Worm (Caenorhabditis elegans) whole organism, late embryonic: Measurements from ENCODE around the gene frpr-19.

ENCODE experiments used
- F13H6.1 ChIP-seq: sonication (generic microtip); optimal IDR thresholded peaks from 2 replicates; lab custom pipeline; 2016; ENCODE audit warnings: missing genetic modification characterization, missing compliant biosample characterization
- ama-1 ChIP-seq: fragments of 150-350 bp; optimal IDR thresholded peaks from 2 replicates; lab custom pipeline; 2014
- ceh-30 ChIP-seq: fragments of 150-350 bp; optimal IDR thresholded peaks from 2 replicates; lab custom pipeline; 2014; ENCODE audit warnings: missing biosample characterization, missing genetic modification characterization
- ets-4 ChIP-seq: sonication (generic microtip); optimal IDR thresholded peaks from 2 replicates; lab custom pipeline; 2016; ENCODE audit warnings: missing genetic modification characterization, missing compliant biosample characterization
- eyg-1 ChIP-seq: sonication (generic microtip); optimal IDR thresholded peaks from 2 replicates; lab custom pipeline; 2016; ENCODE audit warnings: missing genotype, missing genetic modification characterization, missing compliant biosample characterization
- fkh-10 ChIP-seq: fragments of 150-350 bp; optimal IDR thresholded peaks from 2 replicates; lab custom pipeline; 2014; ENCODE audit warnings: missing biosample characterization, missing genetic modification reagents, missing genetic modification characterization
- nfya-1 ChIP-seq: sonication (generic microtip); optimal IDR thresholded peaks from 2 replicates; lab custom pipeline; 2017; ENCODE audit warnings: missing genetic modification characterization, mild to moderate bottlenecking, missing compliant biosample characterization, antibody characterized with exemption, moderate library complexity
- nhr-11 ChIP-seq: fragments of 150-350 bp; optimal IDR thresholded peaks from 2 replicates; lab custom pipeline; 2014; ENCODE audit warnings: missing biosample characterization, missing genetic modification characterization
- pha-4 ChIP-seq: fragments of 150-350 bp; optimal IDR thresholded peaks from 2 replicates; lab custom pipeline; 2018; ENCODE audit warnings: missing biosample characterization, missing genetic modification reagents, missing genetic modification characterization
- pqm-1 ChIP-seq: sonication (generic microtip); optimal IDR thresholded peaks from 2 replicates; lab custom pipeline; 2016; ENCODE audit warnings: missing genetic modification characterization, missing compliant biosample characterization
- rnt-1 ChIP-seq: sonication (generic microtip); optimal IDR thresholded peaks from 2 replicates; lab custom pipeline; 2016; ENCODE audit warnings: missing genetic modification characterization, missing compliant biosample characterization
- sdc-2 ChIP-seq: sonication (generic microtip); optimal IDR thresholded peaks from 2 replicates; lab custom pipeline; 2016; ENCODE audit warnings: missing genotype, missing genetic modification characterization, missing compliant biosample characterization
- ztf-16 ChIP-seq: sonication (generic microtip); optimal IDR thresholded peaks from 2 replicates; lab custom pipeline; 2017; ENCODE audit warnings: missing genetic modification characterization, missing compliant biosample characterization

DNA sequence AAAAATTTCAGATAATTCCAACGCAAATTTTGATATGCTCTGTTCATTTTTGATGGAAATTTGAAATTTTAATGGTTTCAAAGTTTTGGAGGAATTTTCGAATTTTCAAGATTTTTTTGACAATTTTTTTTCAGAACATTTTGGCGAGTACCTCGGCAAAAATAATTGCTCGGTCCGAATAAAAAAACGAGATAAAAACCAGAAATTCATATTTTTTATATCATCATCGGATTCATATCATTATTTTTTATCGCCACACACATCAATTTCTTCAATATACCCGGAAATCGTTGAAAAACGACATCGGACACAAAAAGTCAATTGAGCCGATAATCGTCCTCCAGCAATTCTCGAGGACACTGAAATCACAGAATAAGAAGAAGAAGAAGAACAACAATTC, 10.3 kb upstream of the frpr-19 start:
- TF ChIP-seq ceh-30, result no peak
- TF ChIP-seq pqm-1 (tag; lab: Kevin White, UChicago), result no peak
- no peak for TF ChIP-seq ama-1
- TF ChIP-seq ztf-16 (tag; lab: Kevin White, UChicago), result no peak
- no peak for TF ChIP-seq nfya-1 (tag; lab: Kevin White, UChicago)
- TF ChIP-seq F13H6.1 (tag; lab: Kevin White, UChicago), result no peak
- no peak for TF ChIP-seq nhr-11 (tag; lab: Kevin White, UChicago)
- TF ChIP-seq fkh-10, result no peak
- no peak for TF ChIP-seq ets-4 (tag; lab: Kevin White, UChicago)
- no peak for TF ChIP-seq pha-4 (tag; lab: Kevin White, UChicago)
- TF ChIP-seq eyg-1 (tag; lab: Kevin White, UChicago), result no peak
- no peak for TF ChIP-seq rnt-1 (tag; lab: Kevin White, UChicago)
- no peak for TF ChIP-seq sdc-2
